Fruit fly (Drosophila melanogaster) whole organism, prepupa: ENCODE measurements around the gene CG3288.

Experiments
- Blimp-1 ChIP-seq: fragments of 200-800 bp; sonication (Bioruptor generic); optimal IDR thresholded peaks from 3 replicates; lab custom pipeline; 2017; ENCODE audit warnings: missing biosample characterization, missing genetic modification characterization, mild to moderate bottlenecking, moderate library complexity, missing genetic modification reagents
- CG10631 ChIP-seq: fragments of 200-800 bp; sonication (Bioruptor generic); optimal IDR thresholded peaks from 2 replicates; lab custom pipeline; 2016; ENCODE audit warnings: missing biosample characterization, missing genetic modification characterization
- CG10669 ChIP-seq: fragments of 200-800 bp; sonication (Bioruptor generic); optimal IDR thresholded peaks from 3 replicates; lab custom pipeline; 2018; ENCODE audit warnings: missing biosample characterization, mild to moderate bottlenecking, missing genetic modification characterization, moderate library complexity
- CG11294 ChIP-seq: fragments of 200-800 bp; sonication (Bioruptor generic); IDR thresholded peaks from 2 replicates; pipeline ENCODE4 v1.3.6; 2022; ENCODE audit warnings: missing biosample characterization, missing genetic modification characterization
- CG11762 ChIP-seq: fragments of 200-800 bp; sonication (Bioruptor generic); optimal IDR thresholded peaks from 3 replicates; lab custom pipeline; 2016; ENCODE audit warnings: missing biosample characterization, missing genetic modification characterization; ENCODE audit not compliant: insufficient read depth
- CG11902 ChIP-seq: fragments of 200-800 bp; sonication (Bioruptor generic); optimal IDR thresholded peaks from 3 replicates; lab custom pipeline; 2016; ENCODE audit warnings: missing biosample characterization, missing genetic modification characterization
- CG15336 ChIP-seq: fragments of 200-800 bp; sonication (Bioruptor generic); IDR thresholded peaks from 2 replicates; pipeline ENCODE4 v1.3.6; 2022; ENCODE audit warnings: missing biosample characterization, missing genetic modification characterization
- CG1621 ChIP-seq: fragments of 200-800 bp; sonication (Bioruptor generic); optimal IDR thresholded peaks from 3 replicates; lab custom pipeline; 2018; ENCODE audit warnings: missing biosample characterization, mild to moderate bottlenecking, missing genetic modification characterization
- CG3032 ChIP-seq: fragments of 200-800 bp; optimal IDR thresholded peaks from 2 replicates; lab custom pipeline; 2019; ENCODE audit warnings: missing biosample characterization, mild to moderate bottlenecking, missing genetic modification characterization, moderate library complexity
- CG31627 ChIP-seq: fragments of 200-800 bp; sonication (Bioruptor generic); optimal IDR thresholded peaks from 3 replicates; lab custom pipeline; 2016; ENCODE audit warnings: missing biosample characterization, missing genetic modification characterization
- CG32006 ChIP-seq: fragments of 200-800 bp; sonication (Bioruptor generic); optimal IDR thresholded peaks from 3 replicates; lab custom pipeline; 2017; ENCODE audit warnings: missing biosample characterization, mild to moderate bottlenecking, missing genetic modification characterization
- CG34406 ChIP-seq: fragments of 200-800 bp; sonication (Bioruptor generic); optimal IDR thresholded peaks from 3 replicates; lab custom pipeline; 2016; ENCODE audit warnings: missing biosample characterization, missing genetic modification characterization
- CG3919 ChIP-seq: fragments of 200-800 bp; sonication (Bioruptor generic); optimal IDR thresholded peaks from 3 replicates; lab custom pipeline; 2016; ENCODE audit warnings: missing biosample characterization, missing genetic modification characterization
- CG6163 ChIP-seq: fragments of 200-800 bp; sonication (Bioruptor generic); IDR thresholded peaks from 3 replicates; pipeline ENCODE4 v1.3.6; 2022; ENCODE audit warnings: missing biosample characterization, missing genetic modification characterization
- CG6276 ChIP-seq: fragments of 200-800 bp; sonication (Bioruptor generic); optimal IDR thresholded peaks from 2 replicates; lab custom pipeline; 2017; ENCODE audit warnings: missing biosample characterization, mild to moderate bottlenecking, missing genetic modification characterization
- CG6792 ChIP-seq: fragments of 200-800 bp; sonication (Bioruptor generic); optimal IDR thresholded peaks from 3 replicates; lab custom pipeline; 2016; ENCODE audit warnings: missing biosample characterization, missing genetic modification characterization
- CG6854 ChIP-seq: fragments of 200-800 bp; sonication (Bioruptor generic); optimal IDR thresholded peaks from 2 replicates; lab custom pipeline; 2017; ENCODE audit warnings: missing biosample characterization, mild to moderate bottlenecking, missing genetic modification characterization
- CG7368 ChIP-seq: fragments of 200-800 bp; sonication (Bioruptor generic); optimal IDR thresholded peaks from 3 replicates; lab custom pipeline; 2016; ENCODE audit warnings: missing biosample characterization, missing genetic modification characterization
- CG8119 ChIP-seq: fragments of 200-800 bp; sonication (Bioruptor generic); IDR thresholded peaks from 3 replicates; pipeline ENCODE4 v1.3.6; 2022; ENCODE audit warnings: missing biosample characterization, missing genetic modification characterization
- CG8319 ChIP-seq: fragments of 200-800 bp; sonication (Bioruptor generic); optimal IDR thresholded peaks from 3 replicates; lab custom pipeline; 2016; ENCODE audit warnings: missing biosample characterization, missing genetic modification characterization
- CG8632 ChIP-seq: fragments of 200-800 bp; sonication (Bioruptor generic); optimal IDR thresholded peaks from 3 replicates; lab custom pipeline; 2016; ENCODE audit warnings: missing biosample characterization, missing genetic modification characterization
- CG9139 ChIP-seq: fragments of 200-800 bp; sonication (Bioruptor generic); optimal IDR thresholded peaks from 3 replicates; lab custom pipeline; 2017; ENCODE audit warnings: missing biosample characterization, mild to moderate bottlenecking, missing genetic modification characterization
- Eip78C ChIP-seq: fragments of 200-800 bp; sonication (Bioruptor generic); peaks from one replicate; lab custom pipeline; 2016; ENCODE audit warnings: missing biosample characterization, missing genetic modification characterization
- Eip93F ChIP-seq: fragments of 200-800 bp; sonication (Bioruptor generic); optimal IDR thresholded peaks from 2 replicates; lab custom pipeline; 2016; ENCODE audit warnings: missing biosample characterization, mild to moderate bottlenecking, missing genetic modification characterization
- Gug ChIP-seq: fragments of 200-800 bp; sonication (Bioruptor generic); IDR thresholded peaks from 2 replicates; pipeline ENCODE4 v1.3.6; 2022; ENCODE audit warnings: missing biosample characterization, missing genetic modification characterization
- Hr39 ChIP-seq: fragments of 200-800 bp; sonication (Bioruptor generic); optimal IDR thresholded peaks from 2 replicates; lab custom pipeline; 2016; ENCODE audit warnings: missing biosample characterization, missing genetic modification characterization
- Hr4 ChIP-seq: fragments of 200-800 bp; sonication (Bioruptor generic); optimal IDR thresholded peaks from 3 replicates; lab custom pipeline; 2016; ENCODE audit warnings: missing biosample characterization, missing genetic modification characterization
- Sox14 ChIP-seq: fragments of 200-800 bp; sonication (Bioruptor generic); optimal IDR thresholded peaks from 3 replicates; lab custom pipeline; 2016; ENCODE audit warnings: missing biosample characterization, missing genetic modification characterization
- Sox15 ChIP-seq: fragments of 200-800 bp; sonication (Bioruptor generic); optimal IDR thresholded peaks from 3 replicates; lab custom pipeline; 2016; ENCODE audit warnings: missing biosample characterization, missing genetic modification characterization
- achi ChIP-seq: fragments of 200-800 bp; sonication (Bioruptor generic); optimal IDR thresholded peaks from 3 replicates; lab custom pipeline; 2016; ENCODE audit warnings: missing biosample characterization, missing genetic modification characterization
- acj6 ChIP-seq: fragments of 200-800 bp; sonication (Bioruptor generic); optimal IDR thresholded peaks from 3 replicates; lab custom pipeline; 2016; ENCODE audit warnings: missing biosample characterization, missing genetic modification characterization
- cyc ChIP-seq: fragments of 200-800 bp; sonication (Bioruptor generic); optimal IDR thresholded peaks from 3 replicates; lab custom pipeline; 2016; ENCODE audit warnings: missing biosample characterization, missing genetic modification characterization
- dac ChIP-seq: fragments of 200-800 bp; sonication (Bioruptor generic); optimal IDR thresholded peaks from 2 replicates; lab custom pipeline; 2017; ENCODE audit warnings: missing biosample characterization, mild to moderate bottlenecking, missing genetic modification characterization
- dsx ChIP-seq: fragments of 200-800 bp; optimal IDR thresholded peaks from 3 replicates; lab custom pipeline; 2019; ENCODE audit warnings: missing biosample characterization, mild to moderate bottlenecking, missing genetic modification characterization, moderate library complexity; ENCODE audit not compliant: poor library complexity, severe bottlenecking
- esn ChIP-seq: fragments of 200-800 bp; sonication (Bioruptor generic); optimal IDR thresholded peaks from 2 replicates; lab custom pipeline; 2016; ENCODE audit warnings: missing biosample characterization, mild to moderate bottlenecking, missing genetic modification characterization, moderate library complexity
- fd59A ChIP-seq: fragments of 200-800 bp; sonication (Bioruptor generic); optimal IDR thresholded peaks from 2 replicates; lab custom pipeline; 2017; ENCODE audit warnings: missing biosample characterization, mild to moderate bottlenecking, missing genetic modification characterization, missing genetic modification reagents
- fd85E ChIP-seq: fragments of 200-800 bp; sonication (Bioruptor generic); optimal IDR thresholded peaks from 3 replicates; lab custom pipeline; 2016; ENCODE audit warnings: missing biosample characterization, missing genetic modification characterization
- fkh ChIP-seq: fragments of 200-800 bp; sonication (Bioruptor generic); optimal IDR thresholded peaks from 3 replicates; lab custom pipeline; 2017; ENCODE audit warnings: missing biosample characterization, mild to moderate bottlenecking, missing genetic modification characterization, moderate library complexity
- lz ChIP-seq: fragments of 200-800 bp; sonication (Bioruptor generic); optimal IDR thresholded peaks from 3 replicates; lab custom pipeline; 2016; ENCODE audit warnings: missing biosample characterization, missing genetic modification characterization
- salr ChIP-seq, 2 experiments: fragments of 200-800 bp; sonication (Bioruptor generic); optimal IDR thresholded peaks; 3 replicates each; lab custom pipeline; 2016 to 2018; ENCODE audit warnings: missing biosample characterization in 2 of 2, missing genetic modification characterization in 2 of 2, mild to moderate bottlenecking in 1 of 2
- ss ChIP-seq, 2 experiments: fragments of 200-800 bp; sonication (Bioruptor generic); optimal IDR thresholded peaks; 2 replicates in 1 of 2; 3 replicates in 1 of 2; lab custom pipeline; 2017 to 2018; ENCODE audit warnings: mild to moderate bottlenecking in 2 of 2, missing biosample characterization in 2 of 2, missing genetic modification characterization in 2 of 2, moderate library complexity in 1 of 2
- svp ChIP-seq: fragments of 200-800 bp; sonication (Bioruptor generic); peaks from one replicate; lab custom pipeline; 2016; ENCODE audit warnings: missing biosample characterization, missing genetic modification characterization
- topi ChIP-seq: fragments of 200-800 bp; sonication (Bioruptor generic); optimal IDR thresholded peaks from 3 replicates; lab custom pipeline; 2016; ENCODE audit warnings: missing biosample characterization, missing genetic modification characterization

The CG3288 gene

DNA sequence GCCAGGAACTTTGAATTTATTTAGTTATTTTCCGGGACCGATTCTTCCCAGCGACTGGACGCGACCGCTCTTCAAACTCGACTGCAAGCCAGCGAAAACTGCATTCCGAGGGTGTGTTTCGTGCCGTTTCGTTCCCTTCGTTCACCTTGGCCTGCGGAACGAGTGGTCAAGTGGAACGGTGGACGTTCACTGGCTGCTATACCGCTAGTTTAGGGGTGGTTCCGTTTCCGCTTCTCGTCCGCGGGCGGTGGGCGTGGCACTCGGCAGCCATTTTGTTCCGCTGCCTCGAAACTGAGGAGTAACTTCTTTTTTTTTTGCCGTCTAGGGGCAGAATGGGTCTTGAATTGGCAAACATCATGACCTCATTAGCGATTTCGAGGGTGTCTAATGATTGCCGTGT, 43.3 kb upstream of the CG3288 start, which contains the start of gene Six4:
Gene Six4 (minus strand): TSS at position 85 of the 400 bp plus-strand sequence.
- TF ChIP-seq CG3919 (GFP tag; lab: Kevin White, UChicago) (no peak), CG10631 (GFP tag; lab: Kevin White, UChicago) (no peak), Eip78C (GFP tag; lab: Kevin White, UChicago) (no peak), CG10669 (no peak), topi (no peak), dac (GFP tag; lab: Kevin White, UChicago) (no peak), CG32006 (no peak), Gug (no peak), CG11902 (no peak), cyc (GFP tag; lab: Kevin White, UChicago) (no peak), dsx (GFP tag; lab: Kevin White, UChicago) (no peak)

DNA sequence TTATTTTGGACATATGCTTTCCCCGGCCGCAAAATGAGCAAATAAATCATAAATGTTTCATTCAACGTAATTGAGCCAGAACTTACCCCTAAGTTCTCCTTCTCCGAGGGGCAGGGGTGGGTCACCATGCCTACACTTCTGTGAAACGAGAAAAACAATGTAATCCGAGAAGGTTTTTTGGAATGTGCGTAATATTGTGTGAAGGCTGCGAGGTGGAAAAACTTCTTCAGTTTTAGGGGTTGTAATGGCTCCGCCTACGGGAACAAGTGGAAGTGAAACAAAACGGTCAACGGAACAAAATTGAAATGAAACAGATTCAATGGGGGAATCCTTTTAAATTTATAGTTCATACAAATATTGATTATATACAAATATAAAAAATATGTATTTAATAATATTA, 39.2 kb upstream of the CG3288 start:
- TF ChIP-seq dac (GFP tag; lab: Kevin White, UChicago) = no peak
- no peak for TF ChIP-seq CG6854 (GFP tag; lab: Kevin White, UChicago)
- no peak for TF ChIP-seq acj6 (GFP tag; lab: Kevin White, UChicago)

DNA sequence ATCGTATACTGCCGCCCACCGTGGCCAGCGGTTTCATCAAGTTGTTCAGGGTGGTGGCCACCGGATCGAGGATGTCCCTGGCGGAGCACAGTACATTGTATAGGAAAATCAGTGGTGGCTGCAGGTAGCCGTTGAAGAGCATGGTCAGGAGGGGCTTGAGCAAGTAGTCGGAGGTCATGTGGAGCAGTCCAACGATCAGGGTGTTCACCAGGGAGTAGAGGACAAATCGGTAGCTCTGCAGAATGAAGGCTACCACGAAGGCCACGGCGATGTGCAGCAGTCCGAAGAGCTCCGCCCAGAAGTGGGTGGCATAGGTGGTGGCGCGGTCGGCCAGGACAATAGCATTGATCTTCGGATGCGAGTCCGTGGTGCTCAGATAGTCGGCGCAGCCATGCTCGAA, 38.6 kb upstream of the CG3288 start:
- TF ChIP-seq ss (GFP tag; optimal IDR thresholded peaks at IDR 0.05; lab: Kevin White, UChicago) (no peak), Sox14 (GFP tag; lab: Kevin White, UChicago) (no peak), CG8119 (GFP tag; lab: Robert Waterston, UW) (no peak), fd85E (GFP tag; lab: Kevin White, UChicago) (no peak), CG6276 (GFP tag; lab: Kevin White, UChicago) (no peak), CG34406 (no peak), fkh (GFP tag; lab: Kevin White, UChicago) (no peak), lz (no peak), Blimp-1 (GFP tag; lab: Kevin White, UChicago) (no peak), acj6 (GFP tag; lab: Kevin White, UChicago) (no peak), CG7368 (GFP tag; lab: Kevin White, UChicago) (no peak), svp (GFP tag; lab: Kevin White, UChicago) (no peak), Hr39 (GFP tag; lab: Kevin White, UChicago) (no peak), Eip93F (GFP tag; lab: Kevin White, UChicago) (no peak), CG10631 (GFP tag; lab: Kevin White, UChicago) (no peak), Hr4 (GFP tag; lab: Kevin White, UChicago) (no peak)

DNA sequence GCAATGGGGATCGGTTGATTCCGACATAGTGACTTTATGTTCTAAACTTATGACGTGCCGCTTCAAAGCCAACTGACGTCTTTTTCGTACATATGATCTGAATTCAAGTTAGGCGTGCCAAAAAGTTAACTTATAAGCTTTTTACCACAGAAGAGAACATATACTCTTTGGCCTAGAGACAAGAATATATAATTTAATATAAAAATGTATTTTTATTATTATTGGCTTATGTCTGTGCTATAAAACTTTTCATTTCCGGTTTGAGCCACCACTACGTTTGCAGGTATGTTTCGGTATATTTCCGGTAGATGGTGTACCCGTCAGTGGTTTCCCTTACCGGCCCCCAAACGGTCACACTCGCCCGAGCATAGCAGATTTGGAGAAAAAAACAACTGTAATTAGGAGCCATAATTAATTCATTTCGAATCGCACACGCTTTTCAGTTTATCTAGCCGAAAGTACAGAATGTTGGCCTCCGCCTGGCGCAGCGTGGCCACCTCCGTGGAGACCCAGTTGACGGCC, 37.6 kb upstream of the CG3288 start, which contains the start of the genes CG3698 and tzn:
Gene CG3698 (minus strand): TSS at position 51 of the 522 bp plus-strand sequence.
Gene tzn (plus strand): TSS at position 321 of the 522 bp plus-strand sequence.
- TF ChIP-seq CG6163 (GFP tag; lab: Robert Waterston, UW) (peak; percentile 93), ss (GFP tag; optimal IDR thresholded peaks at IDR 0.05; lab: Kevin White, UChicago) (no peak), dac (GFP tag; lab: Kevin White, UChicago) (peak; percentile 57), esn (GFP tag; lab: Kevin White, UChicago) (peak; percentile 87), fd59A (peak; percentile 64), CG8632 (GFP tag; lab: Kevin White, UChicago) (peak; percentile 73), CG11294 (peak; percentile 47), CG11902 (peak; percentile 79), Gug (peak; percentile 45), CG31627 (GFP tag; lab: Kevin White, UChicago) (peak; percentile 83), CG10631 (GFP tag; lab: Kevin White, UChicago) (no peak), achi (GFP tag; lab: Kevin White, UChicago) (no peak), lz (peak; percentile 86), CG11762 (peak; percentile 49), salr (GFP tag; optimal IDR thresholded peaks at IDR 0.05; lab: Kevin White, UChicago) (peak in 1 of 2 experiments; percentile 90), CG3032 (peak; percentile 73), CG15336 (GFP tag; lab: Robert Waterston, UW) (no peak), CG9139 (GFP tag; lab: Kevin White, UChicago) (peak; percentile 71), Blimp-1 (GFP tag; lab: Kevin White, UChicago) (peak; percentile 61), CG1621 (no peak), CG6792 (GFP tag; lab: Kevin White, UChicago) (no peak), CG8319 (GFP tag; lab: Kevin White, UChicago) (peak; percentile 75), Sox15 (GFP tag; lab: Kevin White, UChicago) (peak; percentile 72), CG34406 (peak; percentile 85), acj6 (GFP tag; lab: Kevin White, UChicago) (peak; percentile 86), CG6854 (GFP tag; lab: Kevin White, UChicago) (peak; percentile 92), Eip78C (GFP tag; lab: Kevin White, UChicago) (no peak)
